Fruit fly (Drosophila melanogaster) whole organism, wandering third instar larva: ENCODE data around the gene CG43693.

Experiments used
- CG32264 ChIP-seq: fragments of 200-800 bp; sonication (Bioruptor generic); optimal IDR thresholded peaks from 2 replicates; lab custom pipeline; 2016; ENCODE audit warnings: missing biosample characterization, missing genetic modification characterization
- CrebA ChIP-seq: fragments of 200-800 bp; sonication (Bioruptor generic); optimal IDR thresholded peaks from 2 replicates; lab custom pipeline; 2016; ENCODE audit warnings: missing biosample characterization, mild to moderate bottlenecking, missing genetic modification characterization, borderline replicate concordance
- Dfd ChIP-seq: fragments of >200 bp; optimal IDR thresholded peaks from 2 replicates; lab custom pipeline; 2017; ENCODE audit warnings: missing biosample characterization, missing genetic modification characterization
- GATAd ChIP-seq: sonication (Bioruptor generic); optimal IDR thresholded peaks from 2 replicates; lab custom pipeline; 2016; ENCODE audit warnings: missing biosample characterization, missing genetic modification characterization
- HLH106 ChIP-seq: fragments of 200-800 bp; optimal IDR thresholded peaks from 3 replicates; lab custom pipeline; 2019; ENCODE audit warnings: missing biosample characterization, mild to moderate bottlenecking, missing genetic modification characterization, moderate library complexity
- Jra ChIP-seq: sonication (Bioruptor generic); optimal IDR thresholded peaks from 2 replicates; lab custom pipeline; 2016; ENCODE audit warnings: missing biosample characterization, missing genetic modification characterization
- Myc ChIP-seq: fragments of >200 bp; optimal IDR thresholded peaks from 2 replicates; lab custom pipeline; 2017
- Rel ChIP-seq, 2 experiments: fragments of 200-800 bp; sonication (Bioruptor generic) in 1 of 2; optimal IDR thresholded peaks; 2 replicates in 1 of 2; 3 replicates in 1 of 2; lab custom pipeline; 2016 to 2019; ENCODE audit warnings: mild to moderate bottlenecking in 2 of 2, missing biosample characterization in 2 of 2, missing genetic modification characterization in 2 of 2, moderate library complexity in 1 of 2
- Sp1 ChIP-seq: fragments of 200-800 bp; sonication (Bioruptor generic); optimal IDR thresholded peaks from 3 replicates; lab custom pipeline; 2019; ENCODE audit warnings: missing biosample characterization, mild to moderate bottlenecking, missing genetic modification characterization, moderate library complexity
- brk ChIP-seq: fragments of 200-800 bp; sonication (Bioruptor generic); optimal IDR thresholded peaks from 2 replicates; lab custom pipeline; 2016; ENCODE audit warnings: missing biosample characterization, mild to moderate bottlenecking, missing genetic modification characterization
- dmrt93B ChIP-seq: fragments of 200-800 bp; sonication (Bioruptor generic); optimal IDR thresholded peaks from 2 replicates; lab custom pipeline; 2018; ENCODE audit warnings: missing biosample characterization, mild to moderate bottlenecking, missing genetic modification characterization
- ey ChIP-seq: fragments of 200-800 bp; sonication (Bioruptor generic); optimal IDR thresholded peaks from 2 replicates; lab custom pipeline; 2016; ENCODE audit warnings: missing biosample characterization, missing genetic modification characterization
- h ChIP-seq: fragments of 200-800 bp; sonication (Bioruptor generic); optimal IDR thresholded peaks from 3 replicates; lab custom pipeline; 2016; ENCODE audit warnings: missing biosample characterization, mild to moderate bottlenecking, missing genetic modification characterization
- lola ChIP-seq: fragments of >200 bp; optimal IDR thresholded peaks from 2 replicates; lab custom pipeline; 2017; ENCODE audit warnings: missing biosample characterization, missing genetic modification characterization
- psq ChIP-seq: fragments of 200-800 bp; sonication (Bioruptor generic); optimal IDR thresholded peaks from 3 replicates; lab custom pipeline; 2017; ENCODE audit warnings: missing biosample characterization, mild to moderate bottlenecking, missing genetic modification characterization, moderate library complexity
- sv ChIP-seq: fragments of 200-800 bp; sonication (Bioruptor generic); optimal IDR thresholded peaks from 3 replicates; lab custom pipeline; 2016; ENCODE audit warnings: missing biosample characterization, missing genetic modification characterization

The CG43693 gene

dm6 chr3L:10986613-10987012 lies 64.6 kb downstream of the CG43693 start:
- TF ChIP-seq ey (GFP tag; lab: Kevin White, UChicago), result no peak
- no peak for TF ChIP-seq Jra (GFP tag; lab: Kevin White, UChicago)
- TF ChIP-seq CG32264 (GFP tag; lab: Kevin White, UChicago), result no peak
- TF ChIP-seq Dfd (GFP tag; lab: Kevin White, UChicago), result no peak
- TF ChIP-seq sv, result no peak
- TF ChIP-seq psq (GFP tag; lab: Kevin White, UChicago), result no peak
- no peak for TF ChIP-seq brk (GFP tag; lab: Kevin White, UChicago)
- no peak for TF ChIP-seq Myc (lab: Kevin White, UChicago)
- no peak for TF ChIP-seq Rel (GFP tag; optimal IDR thresholded peaks at IDR 0.05; lab: Kevin White, UChicago)
- no peak for TF ChIP-seq Rel (tag; optimal IDR thresholded peaks at IDR 0.05; lab: Kevin White, UChicago)
- TF ChIP-seq h (GFP tag; lab: Kevin White, UChicago), result no peak
- no peak for TF ChIP-seq dmrt93B (GFP tag; lab: Kevin White, UChicago)
- no peak for TF ChIP-seq GATAd (GFP tag; lab: Kevin White, UChicago)
- no peak for TF ChIP-seq HLH106 (tag; lab: Kevin White, UChicago)
- TF ChIP-seq lola (GFP tag; lab: Kevin White, UChicago), result no peak
- TF ChIP-seq Sp1 (GFP tag; lab: Kevin White, UChicago), result no peak
- TF ChIP-seq CrebA, result no peak
